Worm (Caenorhabditis elegans) whole organism, L4/young adult: ENCODE data around the gene hbl-1.
A peak's percentile ranks its signal among the peaks of the same experiment; 100 is the strongest.

ENCODE experiments used
- W03F9.2 ChIP-seq: fragments of 150-350 bp; optimal IDR thresholded peaks from 2 replicates; lab custom pipeline; 2014; ENCODE audit warnings: missing biosample characterization, missing genetic modification characterization
- him-1 ChIP-seq: sonication (generic microtip); optimal IDR thresholded peaks from 2 replicates; lab custom pipeline; 2016; ENCODE audit warnings: missing genotype, missing genetic modification reagents, missing genetic modification characterization, missing compliant biosample characterization

DNA sequence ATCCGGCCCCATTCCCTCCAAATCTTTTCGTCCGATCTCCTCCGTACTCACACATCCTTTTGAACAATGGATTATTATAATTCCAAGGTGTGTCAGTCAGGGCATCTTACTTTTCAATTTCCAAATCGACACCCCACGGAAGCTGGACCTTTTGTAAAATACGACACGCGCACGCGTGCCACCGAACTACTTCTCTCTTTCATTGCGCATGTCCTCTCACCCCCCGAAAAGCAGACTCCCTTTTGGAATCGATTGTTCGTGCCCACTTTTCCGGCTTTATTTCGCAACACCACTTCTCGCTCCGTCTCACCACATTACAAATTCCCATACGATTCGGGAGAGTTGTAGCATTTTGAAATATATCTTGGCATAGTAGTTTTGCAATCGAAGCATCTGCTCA is 25.3 kb downstream of the hbl-1 start:
- peak; percentile 39 for TF ChIP-seq him-1 (tag; lab: Kevin White, UChicago)
- no peak for TF ChIP-seq W03F9.2 (tag; lab: Kevin White, UChicago)
